Worm (Caenorhabditis elegans) whole organism, L1 larva: Measurements from ENCODE around the gene ndab-1.

Experiments used
- C04F5.9 ChIP-seq: sonication (generic microtip); optimal IDR thresholded peaks from 2 replicates; lab custom pipeline; 2016; ENCODE audit warnings: missing genetic modification characterization, missing compliant biosample characterization
- C16A3.4 ChIP-seq: fragments of 150-350 bp; optimal IDR thresholded peaks from 2 replicates; lab custom pipeline; 2014; ENCODE audit warnings: missing biosample characterization, missing genetic modification characterization
- F16B12.6 ChIP-seq: fragments of 150-350 bp; optimal IDR thresholded peaks from 2 replicates; lab custom pipeline; 2014; ENCODE audit warnings: missing biosample characterization, missing genetic modification characterization
- Y116A8C.19 ChIP-seq: sonication (generic microtip); optimal IDR thresholded peaks from 2 replicates; lab custom pipeline; 2016; ENCODE audit warnings: missing compliant biosample characterization, missing genetic modification characterization, borderline replicate concordance
- aly-2 ChIP-seq: fragments of 150-350 bp; optimal IDR thresholded peaks from 2 replicates; lab custom pipeline; 2014; ENCODE audit warnings: missing biosample characterization, missing genetic modification characterization
- ama-1 ChIP-seq: fragments of 150-350 bp; optimal IDR thresholded peaks from 2 replicates; lab custom pipeline; 2014
- blmp-1 ChIP-seq: fragments of 150-350 bp; optimal IDR thresholded peaks from 2 replicates; lab custom pipeline; 2014; ENCODE audit warnings: missing biosample characterization, missing genetic modification characterization
- ceh-63 ChIP-seq: fragments of 200-800 bp; sonication (Bioruptor generic); optimal IDR thresholded peaks from 2 replicates; lab custom pipeline; 2018; ENCODE audit warnings: mild to moderate bottlenecking, missing genetic modification characterization, missing compliant biosample characterization
- ceh-82 ChIP-seq, 3 experiments: fragments of 150-350 bp in 1 of 3; sonication (generic microtip) in 2 of 3; optimal IDR thresholded peaks; 2 replicates each; lab custom pipeline; 2014 to 2017; ENCODE audit warnings: missing biosample characterization in 3 of 3, missing genetic modification characterization in 3 of 3
- dpl-1 ChIP-seq, 3 experiments: fragments of 150-350 bp in 2 of 3; sonication (generic microtip) in 1 of 3; optimal IDR thresholded peaks; 2 replicates each; lab custom pipeline; 2014 to 2017; ENCODE audit warnings: missing biosample characterization in 3 of 3, missing genetic modification characterization in 3 of 3, missing genetic modification reagents in 3 of 3
- efl-1 ChIP-seq, 4 experiments: fragments of 150-350 bp; optimal IDR thresholded peaks in 3 of 4; peaks in 1 of 4; 1 replicate in 1 of 4; 2 replicates in 3 of 4; lab custom pipeline; 2014; ENCODE audit warnings: missing biosample characterization in 2 of 4, missing genetic modification characterization in 2 of 4, missing genetic modification reagents in 2 of 4
- efl-3 ChIP-seq: fragments of 200-800 bp; sonication (Bioruptor generic); optimal IDR thresholded peaks from 2 replicates; lab custom pipeline; 2018; ENCODE audit warnings: mild to moderate bottlenecking, missing genetic modification characterization, missing compliant biosample characterization
- elt-2 ChIP-seq: sonication (generic microtip); optimal IDR thresholded peaks from 2 replicates; lab custom pipeline; 2016; ENCODE audit warnings: missing genetic modification characterization, mild to moderate bottlenecking, inconsistent platforms, missing compliant biosample characterization, missing genetic modification reagents
- elt-3 ChIP-seq, 6 experiments: fragments of 150-350 bp in 1 of 6; sonication (generic microtip); optimal IDR thresholded peaks; 2 replicates each; lab custom pipeline; 2017 to 2018; ENCODE audit warnings: missing biosample characterization in 6 of 6, missing genetic modification characterization in 6 of 6, inconsistent platforms in 1 of 6
- ets-5 ChIP-seq: fragments of 200-800 bp; sonication (Bioruptor generic); IDR thresholded peaks from 2 replicates; pipeline ENCODE4 v1.3.6; 2022; ENCODE audit warnings: missing genetic modification characterization, missing compliant biosample characterization
- fkh-10 ChIP-seq: sonication (generic microtip); optimal IDR thresholded peaks from 2 replicates; lab custom pipeline; 2017; ENCODE audit warnings: missing biosample characterization, missing genetic modification reagents, missing genetic modification characterization
- hlh-17 ChIP-seq: fragments of 200-800 bp; sonication (Bioruptor generic); optimal IDR thresholded peaks from 2 replicates; lab custom pipeline; 2018; ENCODE audit warnings: missing genetic modification characterization, mild to moderate bottlenecking, missing compliant biosample characterization, moderate library complexity, borderline replicate concordance
- hpl-2 ChIP-seq: fragments of 150-350 bp; optimal IDR thresholded peaks from 2 replicates; lab custom pipeline; 2014; ENCODE audit warnings: missing biosample characterization, missing genetic modification reagents, missing genetic modification characterization
- irx-1 ChIP-seq: sonication (generic microtip); optimal IDR thresholded peaks from 2 replicates; lab custom pipeline; 2016; ENCODE audit warnings: missing genetic modification characterization, missing compliant biosample characterization
- isw-1 ChIP-seq: fragments of 200-800 bp; sonication (Bioruptor generic); IDR thresholded peaks from 2 replicates; pipeline ENCODE4 v1.3.6; 2022; ENCODE audit warnings: missing genetic modification characterization, missing compliant biosample characterization
- jun-1 ChIP-seq: fragments of 150-350 bp; optimal IDR thresholded peaks from 2 replicates; lab custom pipeline; 2014; ENCODE audit warnings: missing biosample characterization, missing genetic modification reagents, missing genetic modification characterization
- lin-13 ChIP-seq: fragments of 150-350 bp; optimal IDR thresholded peaks from 2 replicates; lab custom pipeline; 2014; ENCODE audit warnings: missing biosample characterization, missing genetic modification reagents, missing genetic modification characterization
- lin-15B ChIP-seq: fragments of 150-350 bp; sonication (generic microtip); optimal IDR thresholded peaks from 3 replicates; lab custom pipeline; 2014; ENCODE audit warnings: missing biosample characterization, missing genetic modification characterization
- lin-35 ChIP-seq, 2 experiments: fragments of 150-350 bp; optimal IDR thresholded peaks; 2 replicates each; lab custom pipeline; 2014; ENCODE audit warnings: missing biosample characterization in 2 of 2, missing genetic modification characterization in 2 of 2, missing genetic modification reagents in 2 of 2
- lir-3 ChIP-seq: sonication (generic microtip); optimal IDR thresholded peaks from 2 replicates; lab custom pipeline; 2016; ENCODE audit warnings: mild to moderate bottlenecking, missing genetic modification characterization, moderate library complexity, missing compliant biosample characterization; ENCODE audit not compliant: poor library complexity
- lsy-2 ChIP-seq, 2 experiments: fragments of 150-350 bp; optimal IDR thresholded peaks; 2 replicates each; lab custom pipeline; 2014; ENCODE audit warnings: missing biosample characterization in 2 of 2, missing genetic modification characterization in 2 of 2
- mdl-1 ChIP-seq, 2 experiments: fragments of 150-350 bp; optimal IDR thresholded peaks; 2 replicates each; lab custom pipeline; 2014 to 2017; ENCODE audit warnings: missing biosample characterization in 2 of 2, missing genetic modification characterization in 2 of 2, inconsistent platforms in 1 of 2
- mep-1 ChIP-seq: fragments of 150-350 bp; optimal IDR thresholded peaks from 2 replicates; lab custom pipeline; 2014; ENCODE audit warnings: missing biosample characterization, missing genetic modification characterization
- nhr-12 ChIP-seq: sonication (generic microtip); optimal IDR thresholded peaks from 2 replicates; lab custom pipeline; 2017; ENCODE audit warnings: missing biosample characterization, missing genetic modification characterization
- nhr-20 ChIP-seq: sonication (generic microtip); optimal IDR thresholded peaks from 2 replicates; lab custom pipeline; 2016; ENCODE audit warnings: mild to moderate bottlenecking, missing genetic modification characterization, missing compliant biosample characterization
- nhr-47 ChIP-seq: sonication (generic microtip); optimal IDR thresholded peaks from 2 replicates; lab custom pipeline; 2016; ENCODE audit warnings: mild to moderate bottlenecking, missing genetic modification characterization, moderate library complexity, missing compliant biosample characterization
- nhr-85 ChIP-seq: sonication (generic microtip); peaks from one replicate; lab custom pipeline; 2016; ENCODE audit warnings: missing genetic modification characterization, inconsistent platforms, missing compliant biosample characterization
- nhr-90 ChIP-seq: sonication (generic microtip); optimal IDR thresholded peaks from 2 replicates; lab custom pipeline; 2016; ENCODE audit warnings: mild to moderate bottlenecking, missing genetic modification characterization, missing compliant biosample characterization; ENCODE audit not compliant: poor library complexity
- pqm-1 ChIP-seq: sonication (generic microtip); optimal IDR thresholded peaks from 3 replicates; lab custom pipeline; 2017; ENCODE audit warnings: missing biosample characterization, missing genetic modification characterization
- rnt-1 ChIP-seq: sonication (generic microtip); optimal IDR thresholded peaks from 2 replicates; lab custom pipeline; 2016; ENCODE audit warnings: mild to moderate bottlenecking, missing genetic modification characterization, moderate library complexity, missing compliant biosample characterization
- skn-1 ChIP-seq: fragments of 150-350 bp; optimal IDR thresholded peaks from 2 replicates; lab custom pipeline; 2014; ENCODE audit warnings: missing biosample characterization, missing genetic modification characterization
- snpc-4 ChIP-seq: fragments of 150-350 bp; optimal IDR thresholded peaks from 2 replicates; lab custom pipeline; 2014; ENCODE audit warnings: missing biosample characterization, missing genetic modification characterization
- snu-23 ChIP-seq: sonication (generic microtip); optimal IDR thresholded peaks from 2 replicates; lab custom pipeline; 2016; ENCODE audit warnings: missing genetic modification characterization, missing compliant biosample characterization
- sox-4 ChIP-seq: sonication (generic microtip); optimal IDR thresholded peaks from 2 replicates; lab custom pipeline; 2016; ENCODE audit warnings: missing genetic modification characterization, missing compliant biosample characterization
- sptf-1 ChIP-seq: fragments of 150-350 bp; optimal IDR thresholded peaks from 2 replicates; lab custom pipeline; 2014; ENCODE audit warnings: missing biosample characterization, missing genetic modification characterization
- swsn-7 ChIP-seq: sonication (generic microtip); optimal IDR thresholded peaks from 2 replicates; lab custom pipeline; 2016; ENCODE audit warnings: missing genetic modification characterization, missing compliant biosample characterization
- tbx-2 ChIP-seq: sonication (generic microtip); optimal IDR thresholded peaks from 2 replicates; lab custom pipeline; 2016; ENCODE audit warnings: missing genetic modification characterization, missing compliant biosample characterization
- unc-130 ChIP-seq: fragments of 150-350 bp; optimal IDR thresholded peaks from 2 replicates; lab custom pipeline; 2017; ENCODE audit warnings: missing biosample characterization, missing genetic modification characterization, inconsistent platforms
- unc-62 ChIP-seq: fragments of 150-350 bp; optimal IDR thresholded peaks from 2 replicates; lab custom pipeline; 2014; ENCODE audit warnings: missing biosample characterization, missing genetic modification reagents, missing genetic modification characterization
- unc-98 ChIP-seq: fragments of 200-800 bp; sonication (Bioruptor generic); IDR thresholded peaks from 2 replicates; pipeline ENCODE4 v1.3.6; 2022; ENCODE audit warnings: missing genetic modification characterization, missing compliant biosample characterization
- xbp-1 ChIP-seq: sonication (generic microtip); optimal IDR thresholded peaks from 2 replicates; lab custom pipeline; 2016; ENCODE audit warnings: missing genetic modification characterization, missing compliant biosample characterization
- zip-4 ChIP-seq: fragments of 200-800 bp; sonication (Bioruptor generic); optimal IDR thresholded peaks from 2 replicates; lab custom pipeline; 2018; ENCODE audit warnings: mild to moderate bottlenecking, missing genetic modification characterization, moderate library complexity, missing compliant biosample characterization
- ztf-4 ChIP-seq: fragments of 150-350 bp; optimal IDR thresholded peaks from 2 replicates; lab custom pipeline; 2014; ENCODE audit warnings: missing biosample characterization, missing genetic modification characterization

ndab-1 gene

DNA sequence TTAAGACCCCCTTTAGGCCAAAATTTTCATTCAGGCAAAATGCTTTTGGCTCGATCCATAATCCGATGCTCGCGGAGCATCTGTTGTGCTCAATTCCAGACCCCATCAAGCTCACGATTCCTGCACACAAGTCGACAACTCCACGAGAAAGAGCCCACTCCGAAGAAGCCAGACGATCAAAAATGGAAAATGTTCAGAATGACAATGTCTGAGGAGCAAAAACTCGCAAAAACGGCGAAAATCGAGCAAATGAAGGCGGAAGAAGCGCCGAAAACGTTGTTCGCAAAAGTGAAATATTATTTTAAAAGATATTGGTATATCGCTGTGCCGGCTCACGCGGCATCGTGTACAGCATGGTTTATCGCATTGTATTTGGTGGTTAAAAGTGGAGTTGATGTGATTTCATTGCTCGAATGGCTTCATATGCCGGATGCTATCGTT, 6.2 kb upstream of the ndab-1 start, which contains the start of gene Y56A3A.22 (continued):
- TF ChIP-seq isw-1 = no peak
- no peak for TF ChIP-seq skn-1 (tag; lab: Kevin White, UChicago)
- TF ChIP-seq irx-1 (tag; lab: Kevin White, UChicago) = no peak
- no peak for TF ChIP-seq fkh-10 (GFP tag; lab: Kevin White, UChicago)
- TF ChIP-seq zip-4 (GFP tag; lab: Kevin White, UChicago) = peak; percentile 27
- TF ChIP-seq sox-4 (tag; lab: Kevin White, UChicago) = no peak
- peak in 1 of 2 experiments; percentile 7 for TF ChIP-seq lsy-2 (tag; optimal IDR thresholded peaks at IDR 0.05; lab: Kevin White, UChicago)
- TF ChIP-seq mdl-1 (tag; optimal IDR thresholded peaks at IDR 0.05; lab: Kevin White, UChicago) = no peak
- no peak for TF ChIP-seq Y116A8C.19
- no peak for TF ChIP-seq unc-130 (tag; lab: Kevin White, UChicago)
- TF ChIP-seq nhr-90 (tag; lab: Kevin White, UChicago) = peak; percentile 57
- TF ChIP-seq swsn-7 (tag; lab: Kevin White, UChicago) = no peak
- TF ChIP-seq ama-1 (lab: Kevin White, UChicago) = peak; percentile 86
- no peak for TF ChIP-seq jun-1 (tag; lab: Kevin White, UChicago)
- TF ChIP-seq lir-3 = no peak
- peak; percentile 70 for TF ChIP-seq aly-2
- no peak for TF ChIP-seq nhr-20
- TF ChIP-seq efl-1 (optimal IDR thresholded peaks at IDR 0.05; lab: Kevin White, UChicago) = peak; percentile 7 to 18
- peak in 1 of 2 experiments; percentile 91 for TF ChIP-seq efl-1 (GFP tag; optimal IDR thresholded peaks at IDR 0.05 in 1 of 2; lab: Kevin White, UChicago)
- no peak for TF ChIP-seq unc-62 (GFP tag; lab: Kevin White, UChicago)
- TF ChIP-seq pqm-1 (tag; lab: Kevin White, UChicago) = no peak
- TF ChIP-seq lin-13 (GFP tag; lab: Kevin White, UChicago) = no peak

DNA sequence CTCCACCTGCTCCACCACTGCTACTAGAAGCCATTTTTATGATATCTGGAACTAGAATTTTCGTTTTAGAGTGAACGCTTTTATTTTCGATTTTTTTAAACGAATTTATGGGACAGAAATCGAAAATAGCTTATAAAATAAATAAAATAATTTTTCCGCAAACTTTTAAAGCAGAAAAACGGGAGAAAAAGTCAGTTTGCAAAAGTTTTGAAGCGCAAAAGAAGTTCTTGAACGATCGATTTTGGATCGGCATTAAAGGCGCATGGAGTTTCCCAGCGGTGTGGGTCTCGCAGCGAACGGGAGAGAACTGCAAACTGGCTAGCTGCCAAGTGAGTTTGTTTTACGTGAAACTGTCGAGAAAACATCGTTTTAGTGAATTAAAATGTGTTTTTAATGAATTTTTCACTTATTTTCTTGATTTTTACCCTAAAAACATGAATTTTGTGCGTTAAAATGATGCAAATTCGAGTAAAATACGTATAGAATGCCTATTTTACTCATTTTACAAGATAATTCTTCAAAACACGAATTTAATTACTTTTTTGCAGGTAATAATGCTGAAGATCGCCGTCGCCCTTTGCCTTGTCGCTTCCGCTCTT, 4.8 kb upstream of the ndab-1 start, which contains the start of the genes ccf-1 and trap-4:
ccf-1 (minus strand) TSS at position 51 of the 599 bp plus-strand sequence.
trap-4 (plus strand) TSS at position 549 of the 599 bp plus-strand sequence.
- peak in 2 of 6 experiments; percentile 26 to 48 for TF ChIP-seq elt-3 (tag; optimal IDR thresholded peaks at IDR 0.05; lab: Kevin White, UChicago)
- TF ChIP-seq zip-4 (GFP tag; lab: Kevin White, UChicago) = no peak
- TF ChIP-seq nhr-47 (tag; lab: Kevin White, UChicago) = peak; percentile 52
- TF ChIP-seq mep-1 = peak; percentile 75
- no peak for TF ChIP-seq unc-98 (GFP tag; lab: Robert Waterston, UW)
- peak; percentile 20 for TF ChIP-seq ztf-4 (tag; lab: Kevin White, UChicago)
- no peak for TF ChIP-seq elt-2 (tag; lab: Kevin White, UChicago)
- TF ChIP-seq xbp-1 (tag; lab: Kevin White, UChicago) = peak; percentile 40
- TF ChIP-seq lin-13 (GFP tag; lab: Kevin White, UChicago) = peak; percentile 55
- TF ChIP-seq lin-15B (tag; lab: Kevin White, UChicago) = peak; percentile 16
- TF ChIP-seq snpc-4 = peak; percentile 25
- TF ChIP-seq snu-23 (GFP tag; lab: Kevin White, UChicago) = peak; percentile 60
- TF ChIP-seq jun-1 (tag; lab: Kevin White, UChicago) = peak; percentile 29
- peak; percentile 56 for TF ChIP-seq isw-1
- TF ChIP-seq sptf-1 (tag; lab: Kevin White, UChicago) = no peak
- peak; percentile 47 for TF ChIP-seq rnt-1 (tag; lab: Kevin White, UChicago)
- TF ChIP-seq tbx-2 (tag; lab: Kevin White, UChicago) = peak; percentile 32
- peak; percentile 61 to 84 for TF ChIP-seq lsy-2 (tag; optimal IDR thresholded peaks at IDR 0.05; lab: Kevin White, UChicago)
- TF ChIP-seq ceh-63 (GFP tag; lab: Kevin White, UChicago) = no peak
- TF ChIP-seq efl-1 (optimal IDR thresholded peaks at IDR 0.05; lab: Kevin White, UChicago) = peak; percentile 67 to 76
- peak; percentile 62 to 94 for TF ChIP-seq efl-1 (GFP tag; optimal IDR thresholded peaks at IDR 0.05 in 1 of 2; lab: Kevin White, UChicago)
- no peak for TF ChIP-seq ama-1 (lab: Kevin White, UChicago)
- TF ChIP-seq C04F5.9 (tag; lab: Kevin White, UChicago) = no peak
- TF ChIP-seq C16A3.4 (tag; lab: Kevin White, UChicago) = peak; percentile 48
- TF ChIP-seq aly-2 = peak; percentile 7
- TF ChIP-seq ceh-82 (tag; optimal IDR thresholded peaks at IDR 0.05; lab: Kevin White, UChicago) = peak in 2 of 3 experiments; percentile 22 to 58
- TF ChIP-seq blmp-1 (tag; lab: Kevin White, UChicago) = peak; percentile 66
- peak; percentile 20 for TF ChIP-seq nhr-90 (tag; lab: Kevin White, UChicago)
- peak; percentile 49 for TF ChIP-seq F16B12.6 (tag; lab: Kevin White, UChicago)
- no peak for TF ChIP-seq hpl-2 (GFP tag; lab: Kevin White, UChicago)
- no peak for TF ChIP-seq hlh-17 (GFP tag; lab: Kevin White, UChicago)
- TF ChIP-seq lin-35 (GFP tag; optimal IDR thresholded peaks at IDR 0.05; lab: Kevin White, UChicago) = peak; percentile 67 to 84
- peak; percentile 51 to 72 (median 65) for TF ChIP-seq dpl-1 (GFP tag; optimal IDR thresholded peaks at IDR 0.05; lab: Kevin White, UChicago)
- TF ChIP-seq efl-3 = no peak
- TF ChIP-seq ets-5 (GFP tag; lab: Robert Waterston, UW) = no peak
- peak; percentile 67 for TF ChIP-seq nhr-85 (tag; lab: Kevin White, UChicago)
- no peak for TF ChIP-seq nhr-12 (tag; lab: Kevin White, UChicago)
